Worm (Caenorhabditis elegans): ENCODE measurements around the gene F18H3.4.
A peak's percentile ranks its signal among the peaks of the same experiment; 100 is the strongest.

Gene F18H3.4

DNA sequence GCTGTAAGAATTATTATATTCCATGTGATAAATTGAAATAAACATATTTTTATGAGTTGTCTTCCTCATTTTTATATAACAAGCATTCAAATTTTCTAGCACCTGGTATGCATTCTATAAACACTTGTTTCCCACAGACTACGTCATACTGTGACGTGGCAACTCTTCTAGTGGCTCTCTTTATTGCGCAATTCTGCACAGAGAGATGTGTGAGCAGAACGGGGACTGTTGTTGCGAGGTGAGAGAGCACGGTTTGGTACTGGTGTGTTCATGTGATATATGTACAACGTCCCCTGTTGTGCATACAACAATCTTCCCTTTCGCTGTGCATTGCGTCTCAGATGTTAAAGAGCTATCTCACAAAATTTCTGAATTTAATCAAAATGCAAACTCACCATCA lies 3.8 kb upstream of the F18H3.4 start:
- TF ChIP-seq ceh-82 (tag; optimal IDR thresholded peaks at IDR 0.05) (no peak), ces-1 (GFP tag; optimal IDR thresholded peaks at IDR 0.05) (no peak), nhr-47 (tag; optimal IDR thresholded peaks at IDR 0.05) (no peak), unc-62 (GFP tag; optimal IDR thresholded peaks at IDR 0.05) (no peak), C04F5.9 (tag; optimal IDR thresholded peaks at IDR 0.05) (no peak), nhr-85 (tag) (no peak), aly-2 (tag; optimal IDR thresholded peaks at IDR 0.05) (no peak), mab-9 (GFP tag; IDR thresholded peaks at IDR 0.05) (no peak), lin-14 (GFP tag; optimal IDR thresholded peaks at IDR 0.05) (no peak), mep-1 (tag; optimal IDR thresholded peaks at IDR 0.05) (no peak), ztf-11 (tag; optimal IDR thresholded peaks at IDR 0.05) (no peak), elt-2 (tag; optimal IDR thresholded peaks at IDR 0.05) (no peak), nhr-71 (tag; optimal IDR thresholded peaks at IDR 0.05) (no peak), ceh-90 (tag; optimal IDR thresholded peaks at IDR 0.05) (no peak), fkh-4 (tag; optimal IDR thresholded peaks at IDR 0.05; ENCODE audit: borderline replicate concordance) (no peak), lin-39 (tag; optimal IDR thresholded peaks at IDR 0.05) (no peak), ztf-4 (tag; optimal IDR thresholded peaks at IDR 0.05) (no peak), vab-15 (tag; optimal IDR thresholded peaks at IDR 0.05) (no peak)

DNA sequence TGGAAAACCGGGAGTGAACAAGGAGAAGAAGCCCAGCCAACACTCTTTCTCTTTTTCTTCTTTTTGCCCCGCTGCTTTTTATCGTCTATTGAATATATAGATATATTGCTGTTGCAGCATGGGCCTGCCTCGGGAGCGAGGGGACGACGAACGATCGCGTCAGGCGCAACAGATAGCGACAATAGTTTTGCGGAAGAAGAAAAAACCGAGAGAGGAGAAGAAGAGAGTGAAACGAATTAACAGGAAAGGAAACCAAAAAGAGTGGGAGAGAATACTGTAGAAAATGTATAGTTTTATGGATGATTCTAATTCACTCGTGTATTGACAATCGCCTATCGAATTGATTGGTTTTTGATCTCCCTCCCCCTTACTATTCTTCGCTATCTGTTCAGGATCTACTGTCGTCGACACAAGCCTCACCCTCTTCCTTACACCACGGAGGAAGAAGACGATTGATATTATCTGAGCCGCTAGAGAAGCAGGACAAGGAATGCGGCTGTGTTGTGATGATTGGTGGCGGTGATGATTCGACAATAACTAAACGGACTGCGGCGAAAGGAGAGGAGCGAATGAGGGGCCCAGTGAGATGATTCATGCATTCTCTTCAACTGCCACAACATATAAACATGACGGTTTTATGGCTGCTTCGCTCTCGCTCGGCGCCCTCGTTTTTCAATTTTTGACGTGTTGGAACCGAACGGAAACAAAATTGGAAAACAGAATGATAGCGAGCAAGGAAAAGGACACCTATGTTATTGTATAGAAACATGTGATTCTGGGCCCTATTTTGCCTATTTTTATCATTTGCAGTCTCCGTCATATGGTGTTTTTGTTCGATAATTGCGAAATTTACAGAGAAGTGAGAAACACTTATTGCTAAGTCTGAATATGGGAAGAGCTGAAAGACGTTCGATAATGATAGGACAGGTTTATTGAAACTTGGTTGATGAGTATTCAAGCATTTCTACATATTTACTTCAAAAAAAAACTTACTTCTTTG lies 2.4 kb upstream of the F18H3.4 start:
- TF ChIP-seq efl-3 (GFP tag; optimal IDR thresholded peaks at IDR 0.05): no peak
- TF ChIP-seq Y116A8C.19 (tag; optimal IDR thresholded peaks at IDR 0.05; ENCODE audit: borderline replicate concordance): no peak
- peak; percentile 19 for TF ChIP-seq rnt-1 (tag; optimal IDR thresholded peaks at IDR 0.05)
- TF ChIP-seq tlp-1 (tag; optimal IDR thresholded peaks at IDR 0.05): no peak
- TF ChIP-seq nhr-85 (tag): peak; percentile 62
- peak; percentile 22 for TF ChIP-seq jun-1 (tag; optimal IDR thresholded peaks at IDR 0.05)
- TF ChIP-seq aha-1 (tag; optimal IDR thresholded peaks at IDR 0.05): no peak
- no peak for TF ChIP-seq ceh-63 (GFP tag; optimal IDR thresholded peaks at IDR 0.05)
- TF ChIP-seq pag-3 (tag; optimal IDR thresholded peaks at IDR 0.05; ENCODE audit: borderline replicate concordance, insufficient read depth): no peak
- TF ChIP-seq nhr-11 (tag; optimal IDR thresholded peaks at IDR 0.05): no peak
- TF ChIP-seq sptf-1 (tag; optimal IDR thresholded peaks at IDR 0.05): no peak
- no peak for TF ChIP-seq egl-27 (tag; optimal IDR thresholded peaks at IDR 0.05)
- no peak for TF ChIP-seq ceh-8 (GFP tag; optimal IDR thresholded peaks at IDR 0.05)
- TF ChIP-seq egl-13 (tag; optimal IDR thresholded peaks at IDR 0.05): no peak
- no peak for TF ChIP-seq snpc-4 (tag; optimal IDR thresholded peaks at IDR 0.05)
- no peak for TF ChIP-seq dsc-1 (tag; optimal IDR thresholded peaks at IDR 0.05)
- TF ChIP-seq lin-35 (GFP tag; optimal IDR thresholded peaks at IDR 0.05): no peak
- no peak for TF ChIP-seq nhr-28 (tag; optimal IDR thresholded peaks at IDR 0.05)
- TF ChIP-seq elt-2 (tag; optimal IDR thresholded peaks at IDR 0.05): no peak
- no peak for TF ChIP-seq efl-1 (optimal IDR thresholded peaks at IDR 0.05)
- no peak for TF ChIP-seq efl-1 (GFP tag; optimal IDR thresholded peaks at IDR 0.05 in 1 of 2)
- TF ChIP-seq mdl-1 (tag; optimal IDR thresholded peaks at IDR 0.05): no peak
- TF ChIP-seq hlh-4 (tag; optimal IDR thresholded peaks at IDR 0.05): no peak
- TF ChIP-seq lir-3 (tag; optimal IDR thresholded peaks at IDR 0.05; ENCODE audit: poor library complexity): no peak
- TF ChIP-seq C16A3.4 (tag; optimal IDR thresholded peaks at IDR 0.05): peak; percentile 13
- TF ChIP-seq nhr-237 (tag; optimal IDR thresholded peaks at IDR 0.05): no peak
- TF ChIP-seq nhr-90 (tag; optimal IDR thresholded peaks at IDR 0.05; ENCODE audit: poor library complexity): no peak
- no peak for TF ChIP-seq ceh-82 (tag; optimal IDR thresholded peaks at IDR 0.05)
- TF ChIP-seq mef-2 (tag; optimal IDR thresholded peaks at IDR 0.05): no peak
- TF ChIP-seq grh-1 (GFP tag; IDR thresholded peaks at IDR 0.05): no peak
- TF ChIP-seq tbx-2 (tag; optimal IDR thresholded peaks at IDR 0.05): no peak
- TF ChIP-seq fkh-4 (tag; optimal IDR thresholded peaks at IDR 0.05; ENCODE audit: borderline replicate concordance): no peak
- no peak for TF ChIP-seq ceh-90 (tag; optimal IDR thresholded peaks at IDR 0.05)
- TF ChIP-seq lin-13 (GFP tag; optimal IDR thresholded peaks at IDR 0.05): no peak
- no peak for TF ChIP-seq alr-1 (tag; optimal IDR thresholded peaks at IDR 0.05; ENCODE audit: borderline replicate concordance)
- TF ChIP-seq nhr-47 (tag; optimal IDR thresholded peaks at IDR 0.05): no peak
- no peak for TF ChIP-seq ets-5 (GFP tag; IDR thresholded peaks at IDR 0.05)

All from whole organism, L1 larva.